Fruit fly (Drosophila melanogaster) whole organism, embryonic: ENCODE data around the gene CG18428.

Experiments
- ATbp ChIP-seq: fragments of 200-800 bp; sonication (Bioruptor generic); optimal IDR thresholded peaks from 2 replicates; lab custom pipeline; 2017; ENCODE audit warnings: missing biosample characterization, mild to moderate bottlenecking, missing genetic modification characterization, missing genetic modification reagents
- Ada2b ChIP-seq: fragments of 200-800 bp; sonication (Bioruptor generic); IDR thresholded peaks from 2 replicates; pipeline ENCODE4 v1.3.6; 2022; ENCODE audit warnings: missing biosample characterization, missing genetic modification characterization
- Antp ChIP-seq: fragments of 200-800 bp; sonication (Bioruptor generic); optimal IDR thresholded peaks from 3 replicates; lab custom pipeline; 2016; ENCODE audit warnings: missing biosample characterization, missing genetic modification characterization
- BEAF-32 ChIP-seq: fragments of 200-800 bp; sonication (Bioruptor generic); optimal IDR thresholded peaks from 3 replicates; lab custom pipeline; 2017; ENCODE audit warnings: missing biosample characterization, missing genetic modification characterization, mild to moderate bottlenecking, moderate library complexity, missing genetic modification reagents
- Blimp-1 ChIP-seq: fragments of 200-800 bp; sonication (Bioruptor generic); optimal IDR thresholded peaks from 3 replicates; lab custom pipeline; 2018; ENCODE audit warnings: missing biosample characterization, missing genetic modification characterization, mild to moderate bottlenecking, moderate library complexity, missing genetic modification reagents
- BtbVII ChIP-seq: fragments of 200-800 bp; sonication (Bioruptor generic); optimal IDR thresholded peaks from 3 replicates; lab custom pipeline; 2017; ENCODE audit warnings: missing biosample characterization, mild to moderate bottlenecking, missing genetic modification characterization
- CG10147 ChIP-seq: fragments of 200-800 bp; sonication (Bioruptor generic); optimal IDR thresholded peaks from 2 replicates; lab custom pipeline; 2019; ENCODE audit warnings: missing biosample characterization, mild to moderate bottlenecking, missing genetic modification characterization, moderate library complexity
- CG10209 ChIP-seq: fragments of 200-800 bp; sonication (Bioruptor generic); optimal IDR thresholded peaks from 3 replicates; lab custom pipeline; 2017; ENCODE audit warnings: missing biosample characterization, mild to moderate bottlenecking, missing genetic modification characterization, missing genetic modification reagents
- CG11456 ChIP-seq: fragments of 200-800 bp; sonication (Bioruptor generic); IDR thresholded peaks from 3 replicates; pipeline ENCODE4 v1.3.6; 2022; ENCODE audit warnings: missing biosample characterization, missing genetic modification characterization
- CG11504 ChIP-seq: fragments of 200-800 bp; sonication (Bioruptor generic); optimal IDR thresholded peaks from 3 replicates; lab custom pipeline; 2019; ENCODE audit warnings: missing biosample characterization, mild to moderate bottlenecking, missing genetic modification characterization, moderate library complexity
- CG14014 ChIP-seq: fragments of 200-800 bp; sonication (Bioruptor generic); IDR thresholded peaks from 2 replicates; pipeline ENCODE4 v1.3.6; 2022; ENCODE audit warnings: missing biosample characterization, missing genetic modification characterization
- CG15479 ChIP-seq: fragments of 200-800 bp; sonication (Bioruptor generic); optimal IDR thresholded peaks from 3 replicates; lab custom pipeline; 2019; ENCODE audit warnings: missing biosample characterization, mild to moderate bottlenecking, missing genetic modification characterization, moderate library complexity
- CG17359 ChIP-seq: fragments of 200-800 bp; sonication (Bioruptor generic); optimal IDR thresholded peaks from 3 replicates; lab custom pipeline; 2018; ENCODE audit warnings: missing biosample characterization, mild to moderate bottlenecking, missing genetic modification characterization, moderate library complexity
- CG17802 ChIP-seq: fragments of 200-800 bp; sonication (Bioruptor generic); optimal IDR thresholded peaks from 2 replicates; lab custom pipeline; 2018; ENCODE audit warnings: missing biosample characterization, mild to moderate bottlenecking, missing genetic modification characterization, moderate library complexity
- CG17912 ChIP-seq: fragments of 200-800 bp; sonication (Bioruptor generic); optimal IDR thresholded peaks from 2 replicates; lab custom pipeline; 2018; ENCODE audit warnings: missing biosample characterization, mild to moderate bottlenecking, missing genetic modification characterization
- CG2116 ChIP-seq: fragments of 200-800 bp; sonication (Bioruptor generic); optimal IDR thresholded peaks from 3 replicates; lab custom pipeline; 2018; ENCODE audit warnings: missing biosample characterization, mild to moderate bottlenecking, missing genetic modification characterization
- CG31441 ChIP-seq: fragments of 200-800 bp; sonication (Bioruptor generic); IDR thresholded peaks from 2 replicates; pipeline ENCODE4 v1.3.6; 2022; ENCODE audit warnings: missing biosample characterization, missing genetic modification characterization
- CG32532 ChIP-seq: fragments of 200-800 bp; sonication (Bioruptor generic); IDR thresholded peaks from 2 replicates; pipeline ENCODE4 v1.3.6; 2022; ENCODE audit warnings: missing biosample characterization, missing genetic modification characterization
- CG34224 ChIP-seq: fragments of 200-800 bp; sonication (Bioruptor generic); IDR thresholded peaks from 3 replicates; pipeline ENCODE4 v1.3.6; 2022; ENCODE audit warnings: missing biosample characterization, missing genetic modification characterization; ENCODE audit not compliant: partially characterized antibody
- CG4282 ChIP-seq: fragments of 200-800 bp; sonication (Bioruptor generic); optimal IDR thresholded peaks from 2 replicates; lab custom pipeline; 2016; ENCODE audit warnings: missing biosample characterization, missing genetic modification characterization
- CG6272 ChIP-seq: fragments of 200-800 bp; sonication (Bioruptor generic); IDR thresholded peaks from 2 replicates; pipeline ENCODE4 v1.3.6; 2022; ENCODE audit warnings: missing biosample characterization, missing genetic modification characterization
- CG7839 ChIP-seq: fragments of 200-800 bp; sonication (Bioruptor generic); optimal IDR thresholded peaks from 3 replicates; lab custom pipeline; 2018; ENCODE audit warnings: missing biosample characterization, mild to moderate bottlenecking, missing genetic modification characterization, moderate library complexity
- CG8924 ChIP-seq: fragments of 200-800 bp; optimal IDR thresholded peaks from 3 replicates; lab custom pipeline; 2019; ENCODE audit warnings: missing biosample characterization, mild to moderate bottlenecking, missing genetic modification characterization, moderate library complexity
- CkIIα-i1 ChIP-seq: fragments of 200-800 bp; sonication (Bioruptor generic); IDR thresholded peaks from 2 replicates; pipeline ENCODE4 v1.3.6; 2022; ENCODE audit warnings: missing biosample characterization, missing genetic modification characterization
- E2f2 ChIP-seq: fragments of 200-800 bp; sonication (Bioruptor generic); IDR thresholded peaks from 2 replicates; pipeline ENCODE4 v1.3.6; 2022; ENCODE audit warnings: missing biosample characterization, missing genetic modification characterization
- GATAe ChIP-seq: fragments of 200-800 bp; sonication (Bioruptor generic); conservative IDR thresholded peaks from 2 replicates; pipeline ENCODE4 v1.3.6; 2022; ENCODE audit warnings: missing biosample characterization, missing genetic modification characterization
- Gug ChIP-seq: fragments of 200-800 bp; sonication (Bioruptor generic); IDR thresholded peaks from 4 replicates; pipeline ENCODE4 v1.3.6; 2022; ENCODE audit warnings: missing biosample characterization, missing genetic modification characterization
- Hmr ChIP-seq: fragments of 200-800 bp; sonication (Bioruptor generic); optimal IDR thresholded peaks from 3 replicates; lab custom pipeline; 2017; ENCODE audit warnings: mild to moderate bottlenecking, missing biosample characterization, missing genetic modification reagents, missing genetic modification characterization
- Myb ChIP-seq: fragments of 200-800 bp; sonication (Bioruptor generic); optimal IDR thresholded peaks from 2 replicates; lab custom pipeline; 2016; ENCODE audit warnings: missing biosample characterization, missing genetic modification characterization
- PHDP ChIP-seq: fragments of 200-800 bp; sonication (Bioruptor generic); optimal IDR thresholded peaks from 3 replicates; lab custom pipeline; 2018; ENCODE audit warnings: missing biosample characterization, mild to moderate bottlenecking, missing genetic modification characterization, moderate library complexity
- Scr ChIP-seq: fragments of 200-800 bp; sonication (Bioruptor generic); IDR thresholded peaks from 2 replicates; pipeline ENCODE4 v1.3.6; 2022; ENCODE audit warnings: missing biosample characterization, missing genetic modification characterization; ENCODE audit not compliant: partially characterized antibody
- Sox102F ChIP-seq: fragments of 200-800 bp; sonication (Bioruptor generic); optimal IDR thresholded peaks from 2 replicates; lab custom pipeline; 2018; ENCODE audit warnings: missing biosample characterization, mild to moderate bottlenecking, missing genetic modification characterization, moderate library complexity
- YL-1 ChIP-seq: fragments of 200-800 bp; sonication (Bioruptor generic); optimal IDR thresholded peaks from 3 replicates; lab custom pipeline; 2017; ENCODE audit warnings: missing biosample characterization, mild to moderate bottlenecking, missing genetic modification characterization
- al ChIP-seq: fragments of 200-800 bp; sonication (Bioruptor generic); IDR thresholded peaks from 2 replicates; pipeline ENCODE4 v1.3.6; 2022; ENCODE audit warnings: missing biosample characterization, missing genetic modification characterization
- aop ChIP-seq: fragments of 200-800 bp; sonication (Bioruptor generic); IDR thresholded peaks from 2 replicates; pipeline ENCODE4 v1.3.6; 2022; ENCODE audit warnings: missing biosample characterization, missing genetic modification characterization
- emc ChIP-seq: fragments of 200-800 bp; sonication (Bioruptor generic); optimal IDR thresholded peaks from 2 replicates; lab custom pipeline; 2016; ENCODE audit warnings: missing biosample characterization, missing genetic modification characterization
- fd102C ChIP-seq: fragments of 200-800 bp; sonication (Bioruptor generic); optimal IDR thresholded peaks from 2 replicates; lab custom pipeline; 2018; ENCODE audit warnings: missing biosample characterization, mild to moderate bottlenecking, missing genetic modification characterization, moderate library complexity
- fru ChIP-seq: fragments of >200 bp; optimal IDR thresholded peaks from 2 replicates; lab custom pipeline; 2017
- gce ChIP-seq: fragments of 200-800 bp; sonication (Bioruptor generic); IDR thresholded peaks from 3 replicates; pipeline ENCODE4 v1.3.6; 2022; ENCODE audit warnings: missing biosample characterization, missing genetic modification characterization
- gcm ChIP-seq: fragments of 200-800 bp; sonication (Bioruptor generic); optimal IDR thresholded peaks from 2 replicates; lab custom pipeline; 2019; ENCODE audit warnings: missing biosample characterization, mild to moderate bottlenecking, missing genetic modification characterization, moderate library complexity
- lab ChIP-seq: fragments of 200-800 bp; sonication (Bioruptor generic); optimal IDR thresholded peaks from 3 replicates; lab custom pipeline; 2017; ENCODE audit warnings: missing biosample characterization, missing genetic modification characterization, mild to moderate bottlenecking, moderate library complexity, missing genetic modification reagents
- nerfin-1 ChIP-seq: fragments of 200-800 bp; sonication (Bioruptor generic); optimal IDR thresholded peaks from 3 replicates; lab custom pipeline; 2019; ENCODE audit warnings: missing biosample characterization, mild to moderate bottlenecking, missing genetic modification characterization, moderate library complexity
- nmo ChIP-seq: fragments of 200-800 bp; sonication (Bioruptor generic); optimal IDR thresholded peaks from 2 replicates; lab custom pipeline; 2018; ENCODE audit warnings: missing biosample characterization, mild to moderate bottlenecking, missing genetic modification characterization, moderate library complexity
- prd ChIP-seq, 3 experiments: fragments of >200 bp in 2 of 3; fragments of 200-800 bp in 1 of 3; sonication (Bioruptor generic) in 1 of 3; optimal IDR thresholded peaks in 2 of 3; IDR thresholded peaks in 1 of 3; 2 replicates in 2 of 3; 3 replicates in 1 of 3; pipeline versions ENCODE4 v1.3.6 to Lab custom; 2017 to 2022; ENCODE audit warnings: missing biosample characterization in 1 of 3, missing genetic modification characterization in 1 of 3
- run ChIP-seq: fragments of 200-800 bp; sonication (Bioruptor generic); optimal IDR thresholded peaks from 3 replicates; lab custom pipeline; 2018; ENCODE audit warnings: missing biosample characterization, mild to moderate bottlenecking, missing genetic modification characterization
- slp2 ChIP-seq: fragments of 200-800 bp; sonication (Bioruptor generic); optimal IDR thresholded peaks from 2 replicates; lab custom pipeline; 2016; ENCODE audit warnings: missing biosample characterization, missing genetic modification characterization
- sug ChIP-seq: fragments of 200-800 bp; optimal IDR thresholded peaks from 2 replicates; lab custom pipeline; 2019; ENCODE audit warnings: missing biosample characterization, mild to moderate bottlenecking, missing genetic modification characterization, moderate library complexity
- tna ChIP-seq: fragments of 200-800 bp; sonication (Bioruptor generic); IDR thresholded peaks from 2 replicates; pipeline ENCODE4 v1.3.6; 2022; ENCODE audit warnings: missing biosample characterization, missing genetic modification characterization; ENCODE audit not compliant: partially characterized antibody
- trh ChIP-seq: fragments of 200-800 bp; sonication (Bioruptor generic); optimal IDR thresholded peaks from 2 replicates; lab custom pipeline; 2016; ENCODE audit warnings: missing biosample characterization, missing genetic modification characterization
- zfh2 ChIP-seq: fragments of 200-800 bp; sonication (Bioruptor generic); optimal IDR thresholded peaks from 2 replicates; lab custom pipeline; 2016; ENCODE audit warnings: missing biosample characterization, missing genetic modification characterization

CG18428 gene

dm6 chr3R:24100717-24101116 lies 8.4 kb upstream of the CG18428 start (continued):
- TF ChIP-seq BtbVII (GFP tag; lab: Kevin White, UChicago) (no peak), emc (GFP tag; lab: Kevin White, UChicago) (no peak), CG7839 (tag; lab: Kevin White, UChicago) (peak; percentile 42), gcm (GFP tag; lab: Kevin White, UChicago) (no peak), run (no peak), CG31441 (peak; percentile 14; the same call in 1 of the 2 replicates), gce (GFP tag; lab: Robert Waterston, UW) (no peak), Blimp-1 (peak; percentile 2), Gug (GFP tag; lab: Robert Waterston, UW) (peak; percentile 28; the same call in 1 of the 4 replicates), CG11504 (tag; lab: Kevin White, UChicago) (peak; percentile 36), Antp (no peak), sug (tag; lab: Kevin White, UChicago) (peak; percentile 24), CG6272 (no peak), nerfin-1 (tag; lab: Kevin White, UChicago) (no peak), slp2 (no peak), CG17802 (no peak), zfh2 (GFP tag; lab: Kevin White, UChicago) (peak; percentile 31), al (GFP tag; lab: Robert Waterston, UW) (peak; percentile 15; the same call in 1 of the 2 replicates), CG4282 (GFP tag; lab: Kevin White, UChicago) (no peak), fru (lab: Kevin White, UChicago) (no peak), CG11456 (GFP tag; lab: Robert Waterston, UW) (peak; percentile 65; the same call in 2 of the 3 replicates), tna (GFP tag; lab: Robert Waterston, UW) (no peak), CG17912 (GFP tag; lab: Kevin White, UChicago) (no peak), trh (GFP tag; lab: Kevin White, UChicago) (no peak), YL-1 (GFP tag; lab: Kevin White, UChicago) (no peak), nmo (GFP tag; lab: Kevin White, UChicago) (no peak), Scr (GFP tag; lab: Robert Waterston, UW) (no peak), lab (GFP tag; lab: Kevin White, UChicago) (peak; percentile 42), CG8924 (tag; lab: Kevin White, UChicago) (no peak), ATbp (GFP tag; lab: Kevin White, UChicago) (no peak), CG10147 (GFP tag; lab: Kevin White, UChicago) (no peak), Sox102F (GFP tag; lab: Kevin White, UChicago) (peak; percentile 37), E2f2 (no peak), CG17359 (tag; lab: Kevin White, UChicago) (peak; percentile 43), BEAF-32 (no peak), CG15479 (no peak), CG14014 (GFP tag; lab: Robert Waterston, UW) (0 out of 2 replicates have a peak, but pooled peaks have one; percentile 12), Hmr (GFP tag; lab: Kevin White, UChicago) (peak; percentile 35), fd102C (GFP tag; lab: Kevin White, UChicago) (no peak), Myb (GFP tag; lab: Kevin White, UChicago) (peak; percentile 2), CG34224 (GFP tag; lab: Robert Waterston, UW) (no peak), prd (optimal IDR thresholded peaks at IDR 0.05; lab: Kevin White, UChicago) (no peak), prd (GFP tag; IDR thresholded peaks at IDR 0.05; lab: Robert Waterston, UW) (peak; percentile 37; the same call in 2 of the 3 replicates), CG10209 (GFP tag; lab: Kevin White, UChicago) (no peak), aop (no peak), CkIIα-i1 (GFP tag; lab: Robert Waterston, UW) (no peak), GATAe (no peak), Ada2b (GFP tag; lab: Robert Waterston, UW) (peak; percentile 53), CG32532 (GFP tag; lab: Robert Waterston, UW) (peak; percentile 65), PHDP (tag; lab: Kevin White, UChicago) (peak; percentile 37), CG2116 (no peak)
